Fruit fly (Drosophila melanogaster) whole organism, embryonic: ENCODE results near the gene CG18473.

ENCODE experiments used
- Aef1 ChIP-seq: fragments of 200-800 bp; sonication (Bioruptor generic); IDR thresholded peaks from 3 replicates; pipeline ENCODE4 v1.3.6; 2022; ENCODE audit warnings: missing biosample characterization, missing genetic modification characterization
- CG10543 ChIP-seq: fragments of 200-800 bp; sonication (Bioruptor generic); optimal IDR thresholded peaks from 3 replicates; lab custom pipeline; 2017; ENCODE audit warnings: missing biosample characterization, mild to moderate bottlenecking, missing genetic modification characterization, moderate library complexity
- CG10654 ChIP-seq: fragments of 200-800 bp; sonication (Bioruptor generic); optimal IDR thresholded peaks from 2 replicates; lab custom pipeline; 2016; ENCODE audit warnings: missing biosample characterization, missing genetic modification characterization
- CG11695 ChIP-seq: fragments of 200-800 bp; sonication (Bioruptor generic); IDR thresholded peaks from 3 replicates; pipeline ENCODE4 v1.3.6; 2022; ENCODE audit warnings: missing biosample characterization, missing genetic modification characterization
- CG12299 ChIP-seq: fragments of 200-800 bp; sonication (Bioruptor generic); optimal IDR thresholded peaks from 2 replicates; lab custom pipeline; 2018; ENCODE audit warnings: missing biosample characterization, mild to moderate bottlenecking, missing genetic modification characterization
- CG13624 ChIP-seq: fragments of 200-800 bp; sonication (Bioruptor generic); optimal IDR thresholded peaks from 2 replicates; lab custom pipeline; 2016; ENCODE audit warnings: missing biosample characterization, missing genetic modification characterization
- CG14965 ChIP-seq: fragments of 200-800 bp; sonication (Bioruptor generic); optimal IDR thresholded peaks from 2 replicates; lab custom pipeline; 2016; ENCODE audit warnings: missing biosample characterization, missing genetic modification characterization, borderline replicate concordance
- CG15269 ChIP-seq: fragments of 200-800 bp; sonication (Bioruptor generic); optimal IDR thresholded peaks from 2 replicates; lab custom pipeline; 2018; ENCODE audit warnings: missing biosample characterization, mild to moderate bottlenecking, missing genetic modification characterization, moderate library complexity
- CG18764 ChIP-seq: fragments of 200-800 bp; sonication (Bioruptor generic); optimal IDR thresholded peaks from 3 replicates; lab custom pipeline; 2016; ENCODE audit warnings: missing biosample characterization, missing genetic modification characterization
- CG3065 ChIP-seq: fragments of 200-800 bp; sonication (Bioruptor generic); optimal IDR thresholded peaks from 2 replicates; lab custom pipeline; 2016; ENCODE audit warnings: missing biosample characterization, missing genetic modification characterization
- CG32532 ChIP-seq: fragments of 200-800 bp; sonication (Bioruptor generic); IDR thresholded peaks from 2 replicates; pipeline ENCODE4 v1.3.6; 2022; ENCODE audit warnings: missing biosample characterization, missing genetic modification characterization
- CG34376 ChIP-seq: fragments of 200-800 bp; sonication (Bioruptor generic); optimal IDR thresholded peaks from 2 replicates; lab custom pipeline; 2018; ENCODE audit warnings: missing biosample characterization, mild to moderate bottlenecking, missing genetic modification characterization
- CG3847 ChIP-seq: fragments of 200-800 bp; sonication (Bioruptor generic); IDR thresholded peaks from 2 replicates; pipeline ENCODE4 v1.3.6; 2022; ENCODE audit warnings: missing biosample characterization, missing genetic modification characterization
- CG6654 ChIP-seq: fragments of 200-800 bp; sonication (Bioruptor generic); optimal IDR thresholded peaks from 2 replicates; lab custom pipeline; 2017; ENCODE audit warnings: missing biosample characterization, mild to moderate bottlenecking, missing genetic modification characterization
- CG6791 ChIP-seq: fragments of 200-800 bp; sonication (Bioruptor generic); IDR thresholded peaks from 3 replicates; pipeline ENCODE4 v1.3.6; 2022; ENCODE audit warnings: missing biosample characterization, missing genetic modification characterization; ENCODE audit not compliant: partially characterized antibody
- CG7357 ChIP-seq: fragments of 200-800 bp; sonication (Bioruptor generic); IDR thresholded peaks from 3 replicates; pipeline ENCODE4 v1.3.6; 2022; ENCODE audit warnings: missing biosample characterization, missing genetic modification characterization
- CG7745 ChIP-seq: fragments of 200-800 bp; sonication (Bioruptor generic); optimal IDR thresholded peaks from 2 replicates; lab custom pipeline; 2018; ENCODE audit warnings: missing biosample characterization, mild to moderate bottlenecking, missing genetic modification characterization, moderate library complexity
- CG7839 ChIP-seq: fragments of 200-800 bp; sonication (Bioruptor generic); optimal IDR thresholded peaks from 3 replicates; lab custom pipeline; 2018; ENCODE audit warnings: missing biosample characterization, mild to moderate bottlenecking, missing genetic modification characterization, moderate library complexity
- CG8290 ChIP-seq, 3 experiments: fragments of 200-800 bp; sonication (Bioruptor generic); optimal IDR thresholded peaks; 2 replicates each; lab custom pipeline; 2016 to 2019; ENCODE audit warnings: missing biosample characterization in 3 of 3, missing genetic modification characterization in 3 of 3, mild to moderate bottlenecking in 2 of 3, moderate library complexity in 1 of 3
- CG9437 ChIP-seq: fragments of 200-800 bp; sonication (Bioruptor generic); optimal IDR thresholded peaks from 2 replicates; lab custom pipeline; 2018; ENCODE audit warnings: missing biosample characterization, mild to moderate bottlenecking, missing genetic modification characterization
- CG9932 ChIP-seq: fragments of 200-800 bp; sonication (Bioruptor generic); IDR thresholded peaks from 2 replicates; pipeline ENCODE4 v1.3.6; 2022; ENCODE audit warnings: missing biosample characterization, missing genetic modification characterization
- CTCF ChIP-seq: fragments of 200-800 bp; sonication (Bioruptor generic); optimal IDR thresholded peaks from 2 replicates; lab custom pipeline; 2017; ENCODE audit warnings: missing biosample characterization, mild to moderate bottlenecking, missing genetic modification characterization, moderate library complexity
- Dbx ChIP-seq: fragments of 200-800 bp; sonication (Bioruptor generic); IDR thresholded peaks from 3 replicates; pipeline ENCODE4 v1.3.6; 2022; ENCODE audit warnings: missing biosample characterization, missing genetic modification characterization
- Dek ChIP-seq: fragments of 200-800 bp; sonication (Bioruptor generic); optimal IDR thresholded peaks from 3 replicates; lab custom pipeline; 2019; ENCODE audit warnings: missing biosample characterization, mild to moderate bottlenecking, missing genetic modification characterization, moderate library complexity
- Dp ChIP-seq: fragments of 200-800 bp; sonication (Bioruptor generic); optimal IDR thresholded peaks from 2 replicates; lab custom pipeline; 2018; ENCODE audit warnings: missing biosample characterization, mild to moderate bottlenecking, missing genetic modification characterization, moderate library complexity
- Hmx ChIP-seq: fragments of 200-800 bp; sonication (Bioruptor generic); optimal IDR thresholded peaks from 2 replicates; lab custom pipeline; 2016; ENCODE audit warnings: missing biosample characterization, missing genetic modification characterization
- Hr3 ChIP-seq: fragments of 200-800 bp; sonication (Bioruptor generic); optimal IDR thresholded peaks from 3 replicates; lab custom pipeline; 2016; ENCODE audit warnings: missing biosample characterization, missing genetic modification characterization
- MBD-R2 ChIP-seq: fragments of 200-800 bp; sonication (Bioruptor generic); IDR thresholded peaks from 2 replicates; pipeline ENCODE4 v1.3.6; 2022; ENCODE audit warnings: missing biosample characterization, missing genetic modification characterization
- Meics ChIP-seq: fragments of 200-800 bp; sonication (Bioruptor generic); optimal IDR thresholded peaks from 2 replicates; lab custom pipeline; 2017; ENCODE audit warnings: missing biosample characterization, mild to moderate bottlenecking, missing genetic modification characterization
- NfI ChIP-seq: fragments of 200-800 bp; sonication (Bioruptor generic); optimal IDR thresholded peaks from 3 replicates; lab custom pipeline; 2018; ENCODE audit warnings: missing biosample characterization, mild to moderate bottlenecking, missing genetic modification characterization, moderate library complexity
- Oaz ChIP-seq: fragments of 200-800 bp; sonication (Bioruptor generic); IDR thresholded peaks from 2 replicates; pipeline ENCODE4 v1.3.6; 2022; ENCODE audit warnings: missing biosample characterization, missing genetic modification characterization
- PHDP ChIP-seq: fragments of 200-800 bp; sonication (Bioruptor generic); optimal IDR thresholded peaks from 3 replicates; lab custom pipeline; 2018; ENCODE audit warnings: missing biosample characterization, mild to moderate bottlenecking, missing genetic modification characterization, moderate library complexity
- Side ChIP-seq: fragments of 200-800 bp; sonication (Bioruptor generic); optimal IDR thresholded peaks from 2 replicates; lab custom pipeline; 2016; ENCODE audit warnings: missing biosample characterization, missing genetic modification characterization
- bbx ChIP-seq: fragments of 200-800 bp; sonication (Bioruptor generic); IDR thresholded peaks from 2 replicates; pipeline ENCODE4 v1.3.6; 2022; ENCODE audit warnings: missing biosample characterization, missing genetic modification characterization; ENCODE audit not compliant: partially characterized antibody
- bigmax ChIP-seq: fragments of 200-800 bp; sonication (Bioruptor generic); optimal IDR thresholded peaks from 2 replicates; lab custom pipeline; 2018; ENCODE audit warnings: missing biosample characterization, mild to moderate bottlenecking, missing genetic modification characterization
- danr ChIP-seq: fragments of 200-800 bp; sonication (Bioruptor generic); IDR thresholded peaks from 2 replicates; pipeline ENCODE4 v1.3.6; 2022; ENCODE audit warnings: missing biosample characterization, missing genetic modification characterization
- grau ChIP-seq: fragments of 200-800 bp; optimal IDR thresholded peaks from 3 replicates; lab custom pipeline; 2019; ENCODE audit warnings: missing biosample characterization, mild to moderate bottlenecking, missing genetic modification characterization, moderate library complexity
- hth ChIP-seq: fragments of >200 bp; optimal IDR thresholded peaks from 2 replicates; lab custom pipeline; 2017; ENCODE audit warnings: inconsistent platforms
- lilli ChIP-seq: fragments of 200-800 bp; sonication (Bioruptor generic); optimal IDR thresholded peaks from 3 replicates; lab custom pipeline; 2016; ENCODE audit warnings: missing biosample characterization, missing genetic modification characterization
- lola ChIP-seq, 3 experiments: fragments of >200 bp in 2 of 3; fragments of 200-800 bp in 1 of 3; sonication (Bioruptor generic) in 1 of 3; optimal IDR thresholded peaks; 2 replicates each; lab custom pipeline; 2017 to 2019; ENCODE audit warnings: missing biosample characterization in 3 of 3, missing genetic modification characterization in 3 of 3, mild to moderate bottlenecking in 1 of 3, moderate library complexity in 1 of 3
- nau ChIP-seq: fragments of 200-800 bp; sonication (Bioruptor generic); optimal IDR thresholded peaks from 3 replicates; lab custom pipeline; 2017; ENCODE audit warnings: missing biosample characterization, mild to moderate bottlenecking, missing genetic modification characterization, missing genetic modification reagents
- nerfin-1 ChIP-seq: fragments of 200-800 bp; sonication (Bioruptor generic); optimal IDR thresholded peaks from 3 replicates; lab custom pipeline; 2019; ENCODE audit warnings: missing biosample characterization, mild to moderate bottlenecking, missing genetic modification characterization, moderate library complexity
- repo ChIP-seq: fragments of 200-800 bp; sonication (Bioruptor generic); optimal IDR thresholded peaks from 2 replicates; lab custom pipeline; 2016; ENCODE audit warnings: missing biosample characterization, missing genetic modification characterization
- rib ChIP-seq: fragments of 200-800 bp; sonication (Bioruptor generic); IDR thresholded peaks from 2 replicates; pipeline ENCODE4 v1.3.6; 2022; ENCODE audit warnings: missing biosample characterization, missing genetic modification characterization
- tio ChIP-seq: fragments of 200-800 bp; sonication (Bioruptor generic); optimal IDR thresholded peaks from 2 replicates; lab custom pipeline; 2017; ENCODE audit warnings: missing biosample characterization, missing genetic modification characterization, inconsistent platforms
- toy ChIP-seq: fragments of 200-800 bp; sonication (Bioruptor generic); IDR thresholded peaks from 2 replicates; pipeline ENCODE4 v1.3.6; 2022; ENCODE audit warnings: missing biosample characterization, missing genetic modification characterization
- ttk ChIP-seq: fragments of 200-800 bp; sonication (Bioruptor generic); IDR thresholded peaks from 2 replicates; pipeline ENCODE4 v2.1.2; 2022; ENCODE audit warnings: missing biosample characterization, missing genetic modification characterization
- wek ChIP-seq: fragments of 200-800 bp; sonication (Bioruptor generic); optimal IDR thresholded peaks from 3 replicates; lab custom pipeline; 2018; ENCODE audit warnings: missing biosample characterization, mild to moderate bottlenecking, missing genetic modification characterization, moderate library complexity
- zf30C ChIP-seq: fragments of 200-800 bp; sonication (Bioruptor generic); optimal IDR thresholded peaks from 3 replicates; lab custom pipeline; 2018; ENCODE audit warnings: missing biosample characterization, mild to moderate bottlenecking, missing genetic modification characterization

Gene CG18473

DNA sequence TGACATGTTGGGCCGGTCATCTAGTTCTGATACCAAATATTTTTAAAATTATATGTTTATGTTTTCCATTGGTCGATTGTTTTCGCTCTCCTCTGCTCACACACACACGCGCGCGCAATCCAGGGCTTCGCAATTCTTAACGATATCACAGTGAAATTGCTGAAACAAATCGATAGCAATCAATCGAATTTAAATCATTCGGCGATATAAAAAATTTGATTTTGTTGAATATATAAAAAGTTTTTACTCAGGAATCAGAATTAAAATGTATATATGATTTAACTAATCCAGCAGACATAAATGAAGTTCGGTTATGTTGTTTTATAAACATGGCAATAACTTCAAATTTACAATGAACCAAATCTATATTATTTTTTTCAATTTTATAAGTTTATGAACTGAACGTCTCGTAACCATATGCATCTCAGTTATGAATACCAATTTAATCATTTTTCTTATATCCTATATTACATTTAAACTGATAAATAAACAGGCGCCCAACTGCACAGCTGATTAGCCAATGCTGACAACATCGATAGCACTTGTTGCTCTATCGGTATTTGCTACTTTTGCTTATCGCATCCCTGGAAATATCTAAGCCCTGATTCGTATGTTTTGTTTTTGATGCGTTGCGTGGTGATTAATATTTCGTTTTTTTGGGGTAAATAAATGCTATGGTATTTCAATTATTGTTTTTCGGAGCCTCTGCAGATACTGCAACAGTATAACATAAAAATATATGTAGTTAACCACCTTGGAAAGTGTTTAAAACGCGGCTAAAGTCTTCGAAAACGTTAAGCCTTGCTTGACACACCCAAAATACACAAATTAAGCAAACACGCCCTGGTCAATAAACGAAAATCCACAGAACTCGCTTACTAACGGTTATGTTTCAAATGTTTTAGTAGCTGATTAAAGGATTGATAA is 28.2 kb upstream of the CG18473 start, which contains the start of the genes Aduk and pasi2 (continued):
- no peak for TF ChIP-seq CG3065 (GFP tag; lab: Kevin White, UChicago)
- peak; percentile 99 for TF ChIP-seq nerfin-1 (tag; lab: Kevin White, UChicago)
- no peak for TF ChIP-seq CG3847 (GFP tag; lab: Robert Waterston, UW)
- TF ChIP-seq hth: no peak
- TF ChIP-seq rib (GFP tag; lab: Robert Waterston, UW): no peak
- TF ChIP-seq Dp: peak; percentile 92
- no peak for TF ChIP-seq CG15269 (tag; lab: Kevin White, UChicago)
- no peak for TF ChIP-seq CG6654 (GFP tag; lab: Kevin White, UChicago)
- TF ChIP-seq CG11695 (GFP tag; lab: Robert Waterston, UW): no peak
- peak; percentile 30 for TF ChIP-seq CTCF (GFP tag; lab: Kevin White, UChicago)
- TF ChIP-seq CG10543 (GFP tag; lab: Kevin White, UChicago): peak; percentile 47
- TF ChIP-seq lilli (GFP tag; lab: Kevin White, UChicago): peak; percentile 3
- no peak for TF ChIP-seq CG7839 (tag; lab: Kevin White, UChicago)
- TF ChIP-seq PHDP (tag; lab: Kevin White, UChicago): no peak
- no peak for TF ChIP-seq nau (GFP tag; lab: Kevin White, UChicago)
- peak; percentile 37; the same call in 1 of the 2 replicates for TF ChIP-seq MBD-R2
- TF ChIP-seq wek (GFP tag; lab: Kevin White, UChicago): no peak
- no peak for TF ChIP-seq Oaz
- no peak for TF ChIP-seq Aef1 (GFP tag; lab: Robert Waterston, UW)
- peak; percentile 71 for TF ChIP-seq CG6791 (GFP tag; lab: Robert Waterston, UW)
- no peak for TF ChIP-seq bigmax (GFP tag; lab: Kevin White, UChicago)
- no peak for TF ChIP-seq CG7745 (tag; lab: Kevin White, UChicago)
- TF ChIP-seq Dek (tag; lab: Kevin White, UChicago): peak; percentile 43
- 0 out of 2 replicates have a peak, but pooled peaks have one; percentile 29 for TF ChIP-seq CG32532 (GFP tag; lab: Robert Waterston, UW)
- peak; percentile 16 for TF ChIP-seq Meics (GFP tag; lab: Kevin White, UChicago)
- no peak for TF ChIP-seq ttk (GFP tag; lab: Robert Waterston, UW)
- TF ChIP-seq Hmx (GFP tag; lab: Kevin White, UChicago): no peak
- peak; percentile 14 for TF ChIP-seq CG18764 (GFP tag; lab: Kevin White, UChicago)
- TF ChIP-seq repo (GFP tag; lab: Kevin White, UChicago): no peak
- 0 out of 3 replicates have a peak, but pooled peaks have one; percentile 39 for TF ChIP-seq Dbx (GFP tag; lab: Robert Waterston, UW)
- TF ChIP-seq CG7357 (GFP tag; lab: Robert Waterston, UW): no peak
- no peak for TF ChIP-seq CG10654 (GFP tag; lab: Kevin White, UChicago)
- TF ChIP-seq Hr3 (GFP tag; lab: Kevin White, UChicago): no peak
- peak; percentile 24 for TF ChIP-seq grau
- peak; percentile 45 for TF ChIP-seq CG9437
- no peak for TF ChIP-seq CG13624 (GFP tag; lab: Kevin White, UChicago)
- TF ChIP-seq lola (GFP tag; optimal IDR thresholded peaks at IDR 0.05; lab: Kevin White, UChicago): no peak
- peak; percentile 11 for TF ChIP-seq CG12299 (tag; lab: Kevin White, UChicago)
- peak; percentile 51 for TF ChIP-seq CG34376 (GFP tag; lab: Kevin White, UChicago)
- TF ChIP-seq tio (GFP tag; lab: Kevin White, UChicago): no peak
- peak; percentile 12 for TF ChIP-seq NfI (GFP tag; lab: Kevin White, UChicago)
- TF ChIP-seq CG9932: no peak; the same call in 1 of the 2 replicates
- TF ChIP-seq toy: no peak
- no peak for TF ChIP-seq danr
- TF ChIP-seq zf30C: no peak
- TF ChIP-seq Side: no peak
- peak; percentile 75 for TF ChIP-seq bbx (GFP tag; lab: Robert Waterston, UW)
- TF ChIP-seq CG14965: no peak
- TF ChIP-seq CG8290 (GFP tag; optimal IDR thresholded peaks at IDR 0.05; lab: Kevin White, UChicago): no peak
- TF ChIP-seq CG8290 (tag; optimal IDR thresholded peaks at IDR 0.05; lab: Kevin White, UChicago): peak in 1 of 2 experiments; percentile 59
